Worm (Caenorhabditis elegans) whole organism, L4 larva: Measurements from ENCODE around the gene C44B11.6.

Experiments used
- ama-1 ChIP-seq: fragments of 150-350 bp; optimal IDR thresholded peaks from 2 replicates; lab custom pipeline; 2014; ENCODE audit warnings: inconsistent platforms, mixed read lengths
- lin-13 ChIP-seq: fragments of 150-350 bp; optimal IDR thresholded peaks from 2 replicates; lab custom pipeline; 2014; ENCODE audit warnings: missing biosample characterization, missing genetic modification reagents, missing genetic modification characterization
- mdl-1 ChIP-seq, 2 experiments: fragments of 150-350 bp in 1 of 2; sonication (generic microtip) in 1 of 2; optimal IDR thresholded peaks; 2 replicates each; lab custom pipeline; 2014 to 2017; ENCODE audit warnings: missing biosample characterization in 2 of 2, missing genetic modification characterization in 2 of 2
- nhr-28 ChIP-seq: fragments of 150-350 bp; optimal IDR thresholded peaks from 2 replicates; lab custom pipeline; 2014; ENCODE audit warnings: missing biosample characterization, missing genetic modification characterization
- skn-1 ChIP-seq: fragments of 150-350 bp; optimal IDR thresholded peaks from 2 replicates; lab custom pipeline; 2014; ENCODE audit warnings: missing biosample characterization, missing genetic modification characterization

ce11 chrIII:3170538-3170937 is 17.6 kb downstream of the C44B11.6 start:
- TF ChIP-seq nhr-28 (tag; lab: Kevin White, UChicago) (no peak), mdl-1 (tag; optimal IDR thresholded peaks at IDR 0.05; lab: Kevin White, UChicago) (no peak), skn-1 (no peak), ama-1 (lab: Kevin White, UChicago) (no peak), lin-13 (no peak)
